Worm (Caenorhabditis elegans): ENCODE results near the gene F31E3.6.

The F31E3.6 gene

DNA sequence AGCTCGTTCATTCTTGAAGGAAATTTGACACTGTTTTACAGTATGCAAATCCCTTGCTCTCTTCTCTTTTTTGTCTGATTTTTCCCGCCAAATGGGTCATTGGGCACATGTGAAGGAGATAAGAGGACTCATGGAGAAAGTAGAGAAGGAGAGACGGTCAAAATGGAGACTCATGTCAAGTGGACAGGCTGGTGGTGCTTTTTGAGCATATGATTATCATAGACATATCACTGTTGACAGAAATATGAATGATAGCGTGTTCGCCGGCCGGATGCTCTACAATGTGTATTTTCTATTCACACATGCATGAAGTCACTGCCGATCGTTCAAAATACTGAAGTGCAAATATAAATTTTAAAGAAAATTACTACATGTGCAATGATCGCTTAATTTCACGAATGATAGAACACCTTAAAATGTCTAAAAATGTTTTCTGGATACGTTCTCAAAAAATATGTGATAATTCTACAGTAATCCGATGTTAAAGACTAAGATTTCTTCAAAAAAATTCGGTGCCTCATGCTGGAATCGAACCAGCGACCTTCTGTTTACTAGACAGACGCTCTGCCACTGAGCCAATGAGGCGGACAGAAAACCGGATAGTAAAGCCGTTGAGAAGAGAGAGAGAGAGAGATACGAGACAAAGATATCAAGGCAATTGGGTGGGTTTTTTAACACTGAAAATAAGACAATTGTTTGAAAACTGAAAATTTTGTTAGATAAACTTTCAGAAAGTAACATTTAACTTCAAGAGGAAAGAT lies 48.3 kb downstream of the F31E3.6 start (continued):
- TF ChIP-seq akir-1 (GFP tag; optimal IDR thresholded peaks at IDR 0.05) (no peak), chd-7 (tag; optimal IDR thresholded peaks at IDR 0.05) (no peak), sdz-38 (tag; optimal IDR thresholded peaks at IDR 0.05) (no peak), rec-8 (tag; optimal IDR thresholded peaks at IDR 0.05) (peak; percentile 8 to 19), snpc-3.4 (tag; optimal IDR thresholded peaks at IDR 0.05) (peak; percentile 89), ztf-26 (tag; optimal IDR thresholded peaks at IDR 0.05) (no peak), cebp-1 (GFP tag; IDR thresholded peaks at IDR 0.05) (no peak), cebp-1 (tag; optimal IDR thresholded peaks at IDR 0.05) (peak; percentile 12), F55B11.4 (tag; optimal IDR thresholded peaks at IDR 0.05; ENCODE audit: borderline replicate concordance, insufficient read depth) (no peak), lin-35 (GFP tag; optimal IDR thresholded peaks at IDR 0.05) (peak in 1 of 3 experiments; percentile 39), lag-1 (GFP tag; IDR thresholded peaks at IDR 0.05) (no peak), attf-6 (GFP tag; IDR thresholded peaks at IDR 0.05) (no peak), ceh-40 (GFP tag; IDR thresholded peaks at IDR 0.05) (no peak), cebp-2 (GFP tag; IDR thresholded peaks at IDR 0.05) (no peak), K12H6.12 (tag; optimal IDR thresholded peaks at IDR 0.05) (no peak), efl-1 (GFP tag; optimal IDR thresholded peaks at IDR 0.05) (no peak), ama-1 (optimal IDR thresholded peaks at IDR 0.05) (no peak), ama-1 (GFP tag; optimal IDR thresholded peaks at IDR 0.05) (no peak), tbp1 (GFP tag; optimal IDR thresholded peaks at IDR 0.05) (peak; percentile 93), ceh-58 (GFP tag; IDR thresholded peaks at IDR 0.05) (no peak), unc-62 (GFP tag; optimal IDR thresholded peaks at IDR 0.05) (no peak), B0261.1 (tag; optimal IDR thresholded peaks at IDR 0.05) (peak; percentile 83), let-526 (GFP tag; IDR thresholded peaks at IDR 0.05) (peak; percentile 45; the same call in 1 of the 2 replicates), zim-3 (tag; optimal IDR thresholded peaks at IDR 0.05) (peak; percentile 27), egrh-3 (GFP tag; IDR thresholded peaks at IDR 0.05) (no peak), F23B12.7 (tag; optimal IDR thresholded peaks at IDR 0.05; ENCODE audit: insufficient read depth) (peak; percentile 19), athp-1 (tag; optimal IDR thresholded peaks at IDR 0.05) (no peak), ztf-18 (tag; optimal IDR thresholded peaks at IDR 0.05) (no peak), rpc-1 (optimal IDR thresholded peaks at IDR 0.05) (peak; percentile 77), rpc-1 (tag; optimal IDR thresholded peaks at IDR 0.05) (peak; percentile 72), somi-1 (GFP tag; optimal IDR thresholded peaks at IDR 0.05) (no peak), nfyb-1 (GFP tag; IDR thresholded peaks at IDR 0.05) (peak; percentile 58; the same call in 1 of the 2 replicates), sea-2 (GFP tag; IDR thresholded peaks at IDR 0.05) (no peak), lin-54 (GFP tag; optimal IDR thresholded peaks at IDR 0.05) (peak; percentile 26), B0019.2 (GFP tag; conservative IDR thresholded peaks at IDR 0.05) (no peak), hsf-1 (GFP tag; IDR thresholded peaks at IDR 0.05) (no peak), madf-6 (GFP tag; IDR thresholded peaks at IDR 0.05) (0 out of 2 replicates have a peak, but pooled peaks have one; percentile 19), lsy-27 (tag; optimal IDR thresholded peaks at IDR 0.05; ENCODE audit: borderline replicate concordance, insufficient read depth) (no peak), ceh-91 (GFP tag; IDR thresholded peaks at IDR 0.05) (no peak), F33H1.4 (GFP tag; IDR thresholded peaks at IDR 0.05) (no peak), ceh-27 (GFP tag; optimal IDR thresholded peaks at IDR 0.05) (no peak), ets-4 (GFP tag; optimal IDR thresholded peaks at IDR 0.05) (no peak), ztf-3 (GFP tag; optimal IDR thresholded peaks at IDR 0.05) (no peak), nhr-27 (tag; optimal IDR thresholded peaks at IDR 0.05) (no peak), lsl-1 (GFP tag; optimal IDR thresholded peaks at IDR 0.05) (peak; percentile 8), tlf-1 (GFP tag; optimal IDR thresholded peaks at IDR 0.05) (peak; percentile 10), F52B5.7 (tag; optimal IDR thresholded peaks at IDR 0.05) (no peak), let-607 (tag; optimal IDR thresholded peaks at IDR 0.05) (peak in 1 of 2 experiments; percentile 30)

All from whole organism, young adult.